Fruit fly (Drosophila melanogaster) whole organism, prepupa: ENCODE measurements around the gene disco-r.

ENCODE experiments used
- Blimp-1 ChIP-seq: fragments of 200-800 bp; sonication (Bioruptor generic); optimal IDR thresholded peaks from 3 replicates; lab custom pipeline; 2017; ENCODE audit warnings: missing biosample characterization, missing genetic modification characterization, mild to moderate bottlenecking, moderate library complexity, missing genetic modification reagents
- CG10631 ChIP-seq: fragments of 200-800 bp; sonication (Bioruptor generic); optimal IDR thresholded peaks from 2 replicates; lab custom pipeline; 2016; ENCODE audit warnings: missing biosample characterization, missing genetic modification characterization
- CG10669 ChIP-seq: fragments of 200-800 bp; sonication (Bioruptor generic); optimal IDR thresholded peaks from 3 replicates; lab custom pipeline; 2018; ENCODE audit warnings: missing biosample characterization, mild to moderate bottlenecking, missing genetic modification characterization, moderate library complexity
- CG11294 ChIP-seq: fragments of 200-800 bp; sonication (Bioruptor generic); IDR thresholded peaks from 2 replicates; pipeline ENCODE4 v1.3.6; 2022; ENCODE audit warnings: missing biosample characterization, missing genetic modification characterization
- CG11902 ChIP-seq: fragments of 200-800 bp; sonication (Bioruptor generic); optimal IDR thresholded peaks from 3 replicates; lab custom pipeline; 2016; ENCODE audit warnings: missing biosample characterization, missing genetic modification characterization
- CG15336 ChIP-seq: fragments of 200-800 bp; sonication (Bioruptor generic); IDR thresholded peaks from 2 replicates; pipeline ENCODE4 v1.3.6; 2022; ENCODE audit warnings: missing biosample characterization, missing genetic modification characterization
- CG1621 ChIP-seq: fragments of 200-800 bp; sonication (Bioruptor generic); optimal IDR thresholded peaks from 3 replicates; lab custom pipeline; 2018; ENCODE audit warnings: missing biosample characterization, mild to moderate bottlenecking, missing genetic modification characterization
- CG16779 ChIP-seq: fragments of 200-800 bp; sonication (Bioruptor generic); optimal IDR thresholded peaks from 3 replicates; lab custom pipeline; 2017; ENCODE audit warnings: missing biosample characterization, mild to moderate bottlenecking, missing genetic modification characterization
- CG3032 ChIP-seq: fragments of 200-800 bp; optimal IDR thresholded peaks from 2 replicates; lab custom pipeline; 2019; ENCODE audit warnings: missing biosample characterization, mild to moderate bottlenecking, missing genetic modification characterization, moderate library complexity
- CG31627 ChIP-seq: fragments of 200-800 bp; sonication (Bioruptor generic); optimal IDR thresholded peaks from 3 replicates; lab custom pipeline; 2016; ENCODE audit warnings: missing biosample characterization, missing genetic modification characterization
- CG32006 ChIP-seq: fragments of 200-800 bp; sonication (Bioruptor generic); optimal IDR thresholded peaks from 3 replicates; lab custom pipeline; 2017; ENCODE audit warnings: missing biosample characterization, mild to moderate bottlenecking, missing genetic modification characterization
- CG34406 ChIP-seq: fragments of 200-800 bp; sonication (Bioruptor generic); optimal IDR thresholded peaks from 3 replicates; lab custom pipeline; 2016; ENCODE audit warnings: missing biosample characterization, missing genetic modification characterization
- CG3919 ChIP-seq: fragments of 200-800 bp; sonication (Bioruptor generic); optimal IDR thresholded peaks from 3 replicates; lab custom pipeline; 2016; ENCODE audit warnings: missing biosample characterization, missing genetic modification characterization
- CG4318 ChIP-seq: fragments of 200-800 bp; sonication (Bioruptor generic); optimal IDR thresholded peaks from 3 replicates; lab custom pipeline; 2017; ENCODE audit warnings: missing biosample characterization, mild to moderate bottlenecking, missing genetic modification characterization
- CG6163 ChIP-seq: fragments of 200-800 bp; sonication (Bioruptor generic); IDR thresholded peaks from 3 replicates; pipeline ENCODE4 v1.3.6; 2022; ENCODE audit warnings: missing biosample characterization, missing genetic modification characterization
- CG6276 ChIP-seq: fragments of 200-800 bp; sonication (Bioruptor generic); optimal IDR thresholded peaks from 2 replicates; lab custom pipeline; 2017; ENCODE audit warnings: missing biosample characterization, mild to moderate bottlenecking, missing genetic modification characterization
- CG6792 ChIP-seq: fragments of 200-800 bp; sonication (Bioruptor generic); optimal IDR thresholded peaks from 3 replicates; lab custom pipeline; 2016; ENCODE audit warnings: missing biosample characterization, missing genetic modification characterization
- CG6808 ChIP-seq: fragments of 200-800 bp; sonication (Bioruptor generic); optimal IDR thresholded peaks from 3 replicates; lab custom pipeline; 2017; ENCODE audit warnings: missing biosample characterization, missing genetic modification characterization, mild to moderate bottlenecking, moderate library complexity, missing genetic modification reagents
- CG6854 ChIP-seq: fragments of 200-800 bp; sonication (Bioruptor generic); optimal IDR thresholded peaks from 2 replicates; lab custom pipeline; 2017; ENCODE audit warnings: missing biosample characterization, mild to moderate bottlenecking, missing genetic modification characterization
- CG7368 ChIP-seq: fragments of 200-800 bp; sonication (Bioruptor generic); optimal IDR thresholded peaks from 3 replicates; lab custom pipeline; 2016; ENCODE audit warnings: missing biosample characterization, missing genetic modification characterization
- CG8119 ChIP-seq: fragments of 200-800 bp; sonication (Bioruptor generic); IDR thresholded peaks from 3 replicates; pipeline ENCODE4 v1.3.6; 2022; ENCODE audit warnings: missing biosample characterization, missing genetic modification characterization
- CG8319 ChIP-seq: fragments of 200-800 bp; sonication (Bioruptor generic); optimal IDR thresholded peaks from 3 replicates; lab custom pipeline; 2016; ENCODE audit warnings: missing biosample characterization, missing genetic modification characterization
- CG8632 ChIP-seq: fragments of 200-800 bp; sonication (Bioruptor generic); optimal IDR thresholded peaks from 3 replicates; lab custom pipeline; 2016; ENCODE audit warnings: missing biosample characterization, missing genetic modification characterization
- CG9139 ChIP-seq: fragments of 200-800 bp; sonication (Bioruptor generic); optimal IDR thresholded peaks from 3 replicates; lab custom pipeline; 2017; ENCODE audit warnings: missing biosample characterization, mild to moderate bottlenecking, missing genetic modification characterization
- Eip75B ChIP-seq: fragments of 200-800 bp; sonication (Bioruptor generic); optimal IDR thresholded peaks from 3 replicates; lab custom pipeline; 2016; ENCODE audit warnings: missing biosample characterization, missing genetic modification characterization
- Eip78C ChIP-seq: fragments of 200-800 bp; sonication (Bioruptor generic); peaks from one replicate; lab custom pipeline; 2016; ENCODE audit warnings: missing biosample characterization, missing genetic modification characterization
- Eip93F ChIP-seq: fragments of 200-800 bp; sonication (Bioruptor generic); optimal IDR thresholded peaks from 2 replicates; lab custom pipeline; 2016; ENCODE audit warnings: missing biosample characterization, mild to moderate bottlenecking, missing genetic modification characterization
- Ets21C ChIP-seq: fragments of 200-800 bp; sonication (Bioruptor generic); optimal IDR thresholded peaks from 3 replicates; lab custom pipeline; 2016; ENCODE audit warnings: missing biosample characterization, missing genetic modification characterization
- Gug ChIP-seq: fragments of 200-800 bp; sonication (Bioruptor generic); IDR thresholded peaks from 2 replicates; pipeline ENCODE4 v1.3.6; 2022; ENCODE audit warnings: missing biosample characterization, missing genetic modification characterization
- Hr38 ChIP-seq: sonication (Bioruptor generic); optimal IDR thresholded peaks from 2 replicates; lab custom pipeline; 2016; ENCODE audit warnings: missing biosample characterization, missing genetic modification characterization
- Hr39 ChIP-seq: fragments of 200-800 bp; sonication (Bioruptor generic); optimal IDR thresholded peaks from 2 replicates; lab custom pipeline; 2016; ENCODE audit warnings: missing biosample characterization, missing genetic modification characterization
- Lpt ChIP-seq: fragments of 200-800 bp; sonication (Bioruptor generic); optimal IDR thresholded peaks from 3 replicates; lab custom pipeline; 2016; ENCODE audit warnings: missing biosample characterization, missing genetic modification characterization
- Met ChIP-seq: fragments of 200-800 bp; sonication (Bioruptor generic); optimal IDR thresholded peaks from 3 replicates; lab custom pipeline; 2016; ENCODE audit warnings: missing biosample characterization, missing genetic modification characterization
- OdsH ChIP-seq: fragments of 200-800 bp; sonication (Bioruptor generic); optimal IDR thresholded peaks from 3 replicates; lab custom pipeline; 2016; ENCODE audit warnings: missing biosample characterization, missing genetic modification characterization
- Smox ChIP-seq: fragments of 200-800 bp; sonication (Bioruptor generic); optimal IDR thresholded peaks from 3 replicates; lab custom pipeline; 2016; ENCODE audit warnings: missing biosample characterization, missing genetic modification characterization
- Sox14 ChIP-seq: fragments of 200-800 bp; sonication (Bioruptor generic); optimal IDR thresholded peaks from 3 replicates; lab custom pipeline; 2016; ENCODE audit warnings: missing biosample characterization, missing genetic modification characterization
- Sox15 ChIP-seq: fragments of 200-800 bp; sonication (Bioruptor generic); optimal IDR thresholded peaks from 3 replicates; lab custom pipeline; 2016; ENCODE audit warnings: missing biosample characterization, missing genetic modification characterization
- acj6 ChIP-seq: fragments of 200-800 bp; sonication (Bioruptor generic); optimal IDR thresholded peaks from 3 replicates; lab custom pipeline; 2016; ENCODE audit warnings: missing biosample characterization, missing genetic modification characterization
- cyc ChIP-seq: fragments of 200-800 bp; sonication (Bioruptor generic); optimal IDR thresholded peaks from 3 replicates; lab custom pipeline; 2016; ENCODE audit warnings: missing biosample characterization, missing genetic modification characterization
- dac ChIP-seq: fragments of 200-800 bp; sonication (Bioruptor generic); optimal IDR thresholded peaks from 2 replicates; lab custom pipeline; 2017; ENCODE audit warnings: missing biosample characterization, mild to moderate bottlenecking, missing genetic modification characterization
- dsx ChIP-seq: fragments of 200-800 bp; optimal IDR thresholded peaks from 3 replicates; lab custom pipeline; 2019; ENCODE audit warnings: missing biosample characterization, mild to moderate bottlenecking, missing genetic modification characterization, moderate library complexity; ENCODE audit not compliant: poor library complexity, severe bottlenecking
- eg ChIP-seq: fragments of 200-800 bp; sonication (Bioruptor generic); IDR thresholded peaks from 3 replicates; pipeline ENCODE4 v1.3.6; 2022; ENCODE audit warnings: missing biosample characterization, missing genetic modification characterization
- esn ChIP-seq: fragments of 200-800 bp; sonication (Bioruptor generic); optimal IDR thresholded peaks from 2 replicates; lab custom pipeline; 2016; ENCODE audit warnings: missing biosample characterization, mild to moderate bottlenecking, missing genetic modification characterization, moderate library complexity
- fd59A ChIP-seq: fragments of 200-800 bp; sonication (Bioruptor generic); optimal IDR thresholded peaks from 2 replicates; lab custom pipeline; 2017; ENCODE audit warnings: missing biosample characterization, mild to moderate bottlenecking, missing genetic modification characterization, missing genetic modification reagents
- fkh ChIP-seq: fragments of 200-800 bp; sonication (Bioruptor generic); optimal IDR thresholded peaks from 3 replicates; lab custom pipeline; 2017; ENCODE audit warnings: missing biosample characterization, mild to moderate bottlenecking, missing genetic modification characterization, moderate library complexity
- lz ChIP-seq: fragments of 200-800 bp; sonication (Bioruptor generic); optimal IDR thresholded peaks from 3 replicates; lab custom pipeline; 2016; ENCODE audit warnings: missing biosample characterization, missing genetic modification characterization
- net ChIP-seq: fragments of 200-800 bp; sonication (Bioruptor generic); optimal IDR thresholded peaks from 3 replicates; lab custom pipeline; 2016; ENCODE audit warnings: missing biosample characterization, missing genetic modification characterization
- pdm3 ChIP-seq: fragments of 200-800 bp; sonication (Bioruptor generic); optimal IDR thresholded peaks from 3 replicates; lab custom pipeline; 2016; ENCODE audit warnings: missing biosample characterization, missing genetic modification characterization
- salr ChIP-seq, 2 experiments: fragments of 200-800 bp; sonication (Bioruptor generic); optimal IDR thresholded peaks; 3 replicates each; lab custom pipeline; 2016 to 2018; ENCODE audit warnings: missing biosample characterization in 2 of 2, missing genetic modification characterization in 2 of 2, mild to moderate bottlenecking in 1 of 2
- spab ChIP-seq: fragments of 200-800 bp; sonication (Bioruptor generic); optimal IDR thresholded peaks from 2 replicates; lab custom pipeline; 2017; ENCODE audit warnings: missing biosample characterization, mild to moderate bottlenecking, missing genetic modification characterization, missing genetic modification reagents
- svp ChIP-seq: fragments of 200-800 bp; sonication (Bioruptor generic); peaks from one replicate; lab custom pipeline; 2016; ENCODE audit warnings: missing biosample characterization, missing genetic modification characterization
- topi ChIP-seq: fragments of 200-800 bp; sonication (Bioruptor generic); optimal IDR thresholded peaks from 3 replicates; lab custom pipeline; 2016; ENCODE audit warnings: missing biosample characterization, missing genetic modification characterization
- vri ChIP-seq: fragments of 200-800 bp; sonication (Bioruptor generic); optimal IDR thresholded peaks from 3 replicates; lab custom pipeline; 2016; ENCODE audit warnings: missing biosample characterization, mild to moderate bottlenecking, missing genetic modification characterization

disco-r gene

dm6 chrX:16148974-16149373 is at the start of gene disco-r:
Gene disco-r (minus strand): TSS chrX:16148977.
- TF ChIP-seq Eip78C (GFP tag; lab: Kevin White, UChicago) (peak; percentile 35), lz (GFP tag; lab: Kevin White, UChicago) (no peak), Sox15 (no peak), svp (GFP tag; lab: Kevin White, UChicago) (peak; percentile 47), CG11294 (no peak), Lpt (GFP tag; lab: Kevin White, UChicago) (peak; percentile 11), CG8119 (GFP tag; lab: Robert Waterston, UW) (0 out of 3 replicates have a peak, but pooled peaks have one; percentile 30), Met (no peak), CG1621 (no peak), CG8319 (no peak), vri (no peak), Gug (GFP tag; lab: Robert Waterston, UW) (0 out of 2 replicates have a peak, but pooled peaks have one; percentile 11), Hr39 (GFP tag; lab: Kevin White, UChicago) (no peak), Hr38 (GFP tag; lab: Kevin White, UChicago) (no peak), CG15336 (GFP tag; lab: Robert Waterston, UW) (peak; percentile 35; the same call in 1 of the 2 replicates), topi (GFP tag; lab: Kevin White, UChicago) (no peak), CG3919 (GFP tag; lab: Kevin White, UChicago) (no peak), CG11902 (GFP tag; lab: Kevin White, UChicago) (no peak), CG34406 (GFP tag; lab: Kevin White, UChicago) (no peak), acj6 (no peak), Ets21C (GFP tag; lab: Kevin White, UChicago) (no peak), CG8632 (GFP tag; lab: Kevin White, UChicago) (no peak), CG6808 (GFP tag; lab: Kevin White, UChicago) (no peak), Sox14 (GFP tag; lab: Kevin White, UChicago) (peak; percentile 43), salr (GFP tag; optimal IDR thresholded peaks at IDR 0.05; lab: Kevin White, UChicago) (no peak), fd59A (no peak), CG10631 (GFP tag; lab: Kevin White, UChicago) (no peak), CG10669 (no peak), Smox (GFP tag; lab: Kevin White, UChicago) (no peak), pdm3 (no peak), CG31627 (GFP tag; lab: Kevin White, UChicago) (no peak), dsx (peak; percentile 44), esn (GFP tag; lab: Kevin White, UChicago) (no peak), CG7368 (GFP tag; lab: Kevin White, UChicago) (no peak), CG6854 (GFP tag; lab: Kevin White, UChicago) (no peak), CG4318 (no peak), eg (peak; percentile 59; the same call in 1 of the 3 replicates), CG32006 (GFP tag; lab: Kevin White, UChicago) (no peak), CG6792 (GFP tag; lab: Kevin White, UChicago) (no peak), OdsH (GFP tag; lab: Kevin White, UChicago) (no peak), Eip75B (GFP tag; lab: Kevin White, UChicago) (no peak), CG3032 (tag; lab: Kevin White, UChicago) (no peak), CG6276 (GFP tag; lab: Kevin White, UChicago) (no peak), CG9139 (no peak), CG16779 (tag; lab: Kevin White, UChicago) (no peak), spab (GFP tag; lab: Kevin White, UChicago) (no peak), net (no peak), CG6163 (GFP tag; lab: Robert Waterston, UW) (peak; percentile 73), fkh (GFP tag; lab: Kevin White, UChicago) (peak; percentile 75), dac (GFP tag; lab: Kevin White, UChicago) (peak; percentile 12), Blimp-1 (GFP tag; lab: Kevin White, UChicago) (no peak), cyc (no peak), Eip93F (GFP tag; lab: Kevin White, UChicago) (no peak)
